Worm (Caenorhabditis elegans) whole organism, young adult: ENCODE results near the gene madf-9.

Experiments used
- B0035.1 ChIP-seq: sonication (generic microtip); optimal IDR thresholded peaks from 2 replicates; lab custom pipeline; 2016; ENCODE audit warnings: missing genetic modification characterization, mild to moderate bottlenecking, missing compliant biosample characterization, missing genotype, missing genetic modification reagents
- B0261.1 ChIP-seq: sonication (generic microtip); optimal IDR thresholded peaks from 2 replicates; lab custom pipeline; 2016; ENCODE audit warnings: mild to moderate bottlenecking, missing genetic modification characterization, moderate library complexity, missing compliant biosample characterization
- F10E7.11 ChIP-seq: sonication (generic microtip); optimal IDR thresholded peaks from 2 replicates; lab custom pipeline; 2017; ENCODE audit warnings: mild to moderate bottlenecking, missing genetic modification characterization, moderate library complexity, missing compliant biosample characterization
- F22D6.2 ChIP-seq: sonication (generic microtip); optimal IDR thresholded peaks from 2 replicates; lab custom pipeline; 2016; ENCODE audit warnings: mild to moderate bottlenecking, missing genetic modification characterization, missing compliant biosample characterization
- F49E8.2 ChIP-seq: sonication (generic microtip); optimal IDR thresholded peaks from 3 replicates; lab custom pipeline; 2017; ENCODE audit warnings: missing genetic modification characterization, mild to moderate bottlenecking, missing compliant biosample characterization, antibody characterized with exemption, moderate library complexity; ENCODE audit not compliant: insufficient read depth
- F57A8.1 ChIP-seq: fragments of 200-800 bp; sonication (Bioruptor generic); optimal IDR thresholded peaks from 2 replicates; lab custom pipeline; 2018; ENCODE audit warnings: mild to moderate bottlenecking, missing genetic modification characterization, moderate library complexity, missing compliant biosample characterization
- K11D2.4 ChIP-seq: fragments of 200-800 bp; sonication (Bioruptor generic); IDR thresholded peaks from 2 replicates; pipeline ENCODE4 v1.3.6; 2022; ENCODE audit warnings: missing genetic modification reagents, missing genetic modification characterization, missing compliant biosample characterization
- T07F8.4 ChIP-seq: sonication (generic microtip); optimal IDR thresholded peaks from 2 replicates; lab custom pipeline; 2016; ENCODE audit warnings: mild to moderate bottlenecking, missing genetic modification characterization, moderate library complexity, missing compliant biosample characterization
- Y53F4B.3 ChIP-seq: fragments of 200-800 bp; sonication (Bioruptor generic); IDR thresholded peaks from 2 replicates; pipeline ENCODE4 v1.3.6; 2022; ENCODE audit warnings: missing genetic modification reagents, missing genetic modification characterization, missing compliant biosample characterization
- Y56A3A.18 ChIP-seq: fragments of 200-800 bp; sonication (Bioruptor generic); IDR thresholded peaks from 2 replicates; pipeline ENCODE4 v1.3.6; 2022; ENCODE audit warnings: missing genetic modification reagents, missing genetic modification characterization, missing compliant biosample characterization
- aptf-2 ChIP-seq: fragments of 200-800 bp; sonication (Bioruptor generic); conservative IDR thresholded peaks from 2 replicates; pipeline ENCODE4 v1.3.6; 2022; ENCODE audit warnings: missing genetic modification reagents, missing genetic modification characterization, missing compliant biosample characterization
- cebp-1 ChIP-seq, 2 experiments: fragments of 200-800 bp in 1 of 2; sonication (Bioruptor generic) in 1 of 2; sonication (generic microtip) in 1 of 2; IDR thresholded peaks in 1 of 2; optimal IDR thresholded peaks in 1 of 2; 2 replicates each; pipeline versions ENCODE4 v1.3.6 to Lab custom; 2017 to 2022; ENCODE audit warnings: missing compliant biosample characterization in 2 of 2, missing genetic modification characterization in 2 of 2, mild to moderate bottlenecking in 1 of 2, missing genetic modification reagents in 1 of 2, moderate library complexity in 1 of 2
- ceh-100 ChIP-seq: fragments of 200-800 bp; sonication (Bioruptor generic); IDR thresholded peaks from 2 replicates; pipeline ENCODE4 v1.3.6; 2022; ENCODE audit warnings: missing genetic modification reagents, missing genetic modification characterization, missing compliant biosample characterization
- ceh-58 ChIP-seq: fragments of 200-800 bp; sonication (Bioruptor generic); IDR thresholded peaks from 2 replicates; pipeline ENCODE4 v1.3.6; 2022; ENCODE audit warnings: missing genetic modification characterization, missing compliant biosample characterization
- ceh-79 ChIP-seq: sonication (generic microtip); optimal IDR thresholded peaks from 2 replicates; lab custom pipeline; 2017; ENCODE audit warnings: mild to moderate bottlenecking, missing genetic modification characterization, missing compliant biosample characterization
- chd-7 ChIP-seq: sonication (generic microtip); optimal IDR thresholded peaks from 2 replicates; lab custom pipeline; 2016; ENCODE audit warnings: mild to moderate bottlenecking, missing genetic modification characterization, moderate library complexity, missing compliant biosample characterization
- dpff-1 ChIP-seq: sonication (generic microtip); optimal IDR thresholded peaks from 2 replicates; lab custom pipeline; 2017; ENCODE audit warnings: mild to moderate bottlenecking, missing genetic modification characterization, missing compliant biosample characterization
- dpl-1 ChIP-seq: fragments of 150-350 bp; optimal IDR thresholded peaks from 2 replicates; lab custom pipeline; 2014; ENCODE audit warnings: missing biosample characterization, missing genetic modification reagents, missing genetic modification characterization
- him-1 ChIP-seq: sonication (generic microtip); optimal IDR thresholded peaks from 2 replicates; lab custom pipeline; 2016; ENCODE audit warnings: missing genotype, missing genetic modification reagents, missing genetic modification characterization, missing compliant biosample characterization
- hlh-12 ChIP-seq: sonication (generic microtip); optimal IDR thresholded peaks from 2 replicates; lab custom pipeline; 2016; ENCODE audit warnings: missing genetic modification characterization, missing compliant biosample characterization
- lag-1 ChIP-seq: fragments of 200-800 bp; sonication (Bioruptor generic); IDR thresholded peaks from 2 replicates; pipeline ENCODE4 v1.3.6; 2022; ENCODE audit warnings: missing genetic modification reagents, missing genetic modification characterization, missing compliant biosample characterization
- lin-35 ChIP-seq, 3 experiments: fragments of 150-350 bp in 2 of 3; sonication (generic microtip) in 1 of 3; optimal IDR thresholded peaks; 2 replicates each; lab custom pipeline; 2014 to 2018; ENCODE audit warnings: missing biosample characterization in 3 of 3, missing genetic modification characterization in 3 of 3, missing genetic modification reagents in 3 of 3
- lin-40 ChIP-seq: sonication (generic microtip); optimal IDR thresholded peaks from 2 replicates; lab custom pipeline; 2016; ENCODE audit warnings: missing genetic modification characterization, mild to moderate bottlenecking, missing compliant biosample characterization, missing genotype, missing genetic modification reagents
- lsl-1 ChIP-seq: fragments of 200-800 bp; sonication (Bioruptor generic); optimal IDR thresholded peaks from 2 replicates; lab custom pipeline; 2018; ENCODE audit warnings: mild to moderate bottlenecking, missing genetic modification characterization, moderate library complexity, missing compliant biosample characterization
- madf-8 ChIP-seq: fragments of 200-800 bp; sonication (Bioruptor generic); conservative IDR thresholded peaks from 2 replicates; pipeline ENCODE4 v1.3.6; 2022; ENCODE audit warnings: missing genetic modification reagents, missing genetic modification characterization, missing compliant biosample characterization
- mel-28 ChIP-seq: sonication (generic microtip); optimal IDR thresholded peaks from 2 replicates; lab custom pipeline; 2016; ENCODE audit warnings: borderline replicate concordance, mild to moderate bottlenecking, missing genetic modification characterization, missing compliant biosample characterization
- mes-4 ChIP-seq: sonication (generic microtip); optimal IDR thresholded peaks from 2 replicates; lab custom pipeline; 2016; ENCODE audit warnings: missing genotype, missing genetic modification characterization, missing compliant biosample characterization
- mxl-1 ChIP-seq: sonication (generic microtip); optimal IDR thresholded peaks from 2 replicates; lab custom pipeline; 2016; ENCODE audit warnings: missing genetic modification characterization, missing compliant biosample characterization
- nfya-1 ChIP-seq: sonication (generic microtip); optimal IDR thresholded peaks from 2 replicates; lab custom pipeline; 2017; ENCODE audit warnings: antibody characterized with exemption, missing compliant biosample characterization, missing genetic modification characterization, borderline replicate concordance; ENCODE audit not compliant: insufficient read depth
- nhr-27 ChIP-seq: fragments of 200-800 bp; sonication (Bioruptor generic); optimal IDR thresholded peaks from 2 replicates; lab custom pipeline; 2018; ENCODE audit warnings: mild to moderate bottlenecking, missing genetic modification characterization, moderate library complexity, missing compliant biosample characterization
- nhr-90 ChIP-seq: sonication (generic microtip); optimal IDR thresholded peaks from 2 replicates; lab custom pipeline; 2016; ENCODE audit warnings: missing genotype, mild to moderate bottlenecking, missing genetic modification characterization, missing compliant biosample characterization
- rcor-1 ChIP-seq: fragments of 200-800 bp; sonication (Bioruptor generic); IDR thresholded peaks from 2 replicates; pipeline ENCODE4 v1.3.6; 2022; ENCODE audit warnings: missing genetic modification reagents, missing genetic modification characterization, missing compliant biosample characterization
- rpc-1 ChIP-seq, 2 experiments: fragments of 150-350 bp in 1 of 2; sonication (generic microtip) in 1 of 2; optimal IDR thresholded peaks; 2 replicates each; lab custom pipeline; 2014 to 2018; ENCODE audit warnings: missing biosample characterization in 1 of 2, missing genetic modification characterization in 1 of 2, missing genetic modification reagents in 1 of 2, missing genotype in 1 of 2
- sea-2 ChIP-seq: fragments of 200-800 bp; sonication (Bioruptor generic); IDR thresholded peaks from 2 replicates; pipeline ENCODE4 v1.3.6; 2022; ENCODE audit warnings: missing genetic modification characterization, missing compliant biosample characterization
- snpc-1.1 ChIP-seq: sonication (generic microtip); optimal IDR thresholded peaks from 2 replicates; lab custom pipeline; 2017; ENCODE audit warnings: missing genetic modification characterization, mild to moderate bottlenecking, missing compliant biosample characterization, antibody characterized with exemption, moderate library complexity, missing genotype, missing genetic modification reagents; ENCODE audit not compliant: insufficient read depth
- snpc-1.3 ChIP-seq: sonication (generic microtip); optimal IDR thresholded peaks from 2 replicates; lab custom pipeline; 2017; ENCODE audit warnings: missing genetic modification characterization, mild to moderate bottlenecking, missing compliant biosample characterization, antibody characterized with exemption, moderate library complexity, missing genotype, missing genetic modification reagents; ENCODE audit not compliant: insufficient read depth
- snpc-3.4 ChIP-seq: sonication (generic microtip); optimal IDR thresholded peaks from 2 replicates; lab custom pipeline; 2017; ENCODE audit warnings: missing genetic modification characterization, mild to moderate bottlenecking, missing compliant biosample characterization, antibody characterized with exemption, moderate library complexity, missing genotype, missing genetic modification reagents
- sptf-2 ChIP-seq: fragments of 200-800 bp; sonication (Bioruptor generic); optimal IDR thresholded peaks from 2 replicates; lab custom pipeline; 2018; ENCODE audit warnings: mild to moderate bottlenecking, missing genetic modification characterization, missing compliant biosample characterization
- tbx-9 ChIP-seq: sonication (generic microtip); optimal IDR thresholded peaks from 2 replicates; lab custom pipeline; 2016; ENCODE audit warnings: borderline replicate concordance, missing genetic modification characterization, inconsistent platforms, missing compliant biosample characterization
- tlf-1 ChIP-seq: fragments of 200-800 bp; sonication (Bioruptor generic); optimal IDR thresholded peaks from 2 replicates; lab custom pipeline; 2018; ENCODE audit warnings: mild to moderate bottlenecking, missing genetic modification characterization, missing compliant biosample characterization
- unc-130 ChIP-seq: sonication (generic microtip); optimal IDR thresholded peaks from 2 replicates; lab custom pipeline; 2016; ENCODE audit warnings: missing genetic modification reagents, missing genetic modification characterization, missing compliant biosample characterization
- xnd-1 ChIP-seq: sonication (generic microtip); optimal IDR thresholded peaks from 2 replicates; lab custom pipeline; 2016; ENCODE audit warnings: missing genotype, missing genetic modification reagents, missing genetic modification characterization, missing compliant biosample characterization
- ztf-18 ChIP-seq: sonication (generic microtip); optimal IDR thresholded peaks from 2 replicates; lab custom pipeline; 2016; ENCODE audit warnings: missing genotype, mild to moderate bottlenecking, missing genetic modification characterization, missing compliant biosample characterization
- ztf-22 ChIP-seq: fragments of 200-800 bp; sonication (Bioruptor generic); optimal IDR thresholded peaks from 2 replicates; lab custom pipeline; 2018; ENCODE audit warnings: mild to moderate bottlenecking, missing genetic modification characterization, moderate library complexity, missing compliant biosample characterization
- ztf-26 ChIP-seq: sonication (generic microtip); optimal IDR thresholded peaks from 2 replicates; lab custom pipeline; 2017; ENCODE audit warnings: missing genetic modification characterization, missing compliant biosample characterization
- ztf-3 ChIP-seq: fragments of 200-800 bp; sonication (Bioruptor generic); optimal IDR thresholded peaks from 2 replicates; lab custom pipeline; 2018; ENCODE audit warnings: mild to moderate bottlenecking, missing genetic modification characterization, missing compliant biosample characterization

madf-9 gene

ce11 chrIV:3636528-3637129 is at the start of gene madf-9:
TSS of gene madf-9 (plus strand) at chrIV:3637079.
- TF ChIP-seq mel-28 (tag; lab: Kevin White, UChicago): peak; percentile 57
- no peak for TF ChIP-seq chd-7 (tag; lab: Kevin White, UChicago)
- peak; percentile 15 for TF ChIP-seq sptf-2
- no peak for TF ChIP-seq mxl-1 (tag; lab: Kevin White, UChicago)
- TF ChIP-seq aptf-2: no peak
- no peak for TF ChIP-seq dpl-1 (GFP tag; lab: Kevin White, UChicago)
- no peak for TF ChIP-seq snpc-1.3
- TF ChIP-seq ztf-18 (tag; lab: Kevin White, UChicago): peak; percentile 23
- TF ChIP-seq tbx-9: no peak
- no peak for TF ChIP-seq dpff-1 (tag; lab: Kevin White, UChicago)
- TF ChIP-seq Y56A3A.18: no peak; the same call in 1 of the 2 replicates
- peak; percentile 12 for TF ChIP-seq B0035.1 (tag; lab: Kevin White, UChicago)
- peak; percentile 15 for TF ChIP-seq ceh-79 (tag; lab: Kevin White, UChicago)
- TF ChIP-seq F49E8.2 (tag; lab: Kevin White, UChicago): no peak
- no peak for TF ChIP-seq snpc-3.4 (tag; lab: Kevin White, UChicago)
- TF ChIP-seq xnd-1 (tag; lab: Kevin White, UChicago): no peak
- no peak for TF ChIP-seq mes-4
- TF ChIP-seq B0261.1 (tag; lab: Kevin White, UChicago): no peak
- no peak for TF ChIP-seq rpc-1 (optimal IDR thresholded peaks at IDR 0.05; lab: Kevin White, UChicago)
- TF ChIP-seq rpc-1 (tag; optimal IDR thresholded peaks at IDR 0.05; lab: Kevin White, UChicago): no peak
- no peak for TF ChIP-seq F10E7.11 (tag; lab: Kevin White, UChicago)
- TF ChIP-seq lsl-1 (GFP tag; lab: Kevin White, UChicago): no peak
- TF ChIP-seq ztf-22 (GFP tag; lab: Kevin White, UChicago): no peak
- TF ChIP-seq nhr-27 (tag; lab: Kevin White, UChicago): no peak
- peak; percentile 15; the same call in 1 of the 2 replicates for TF ChIP-seq ceh-100 (GFP tag; lab: Robert Waterston, UW)
- no peak for TF ChIP-seq lin-35 (GFP tag; optimal IDR thresholded peaks at IDR 0.05; lab: Kevin White, UChicago)
- TF ChIP-seq lin-40 (tag; lab: Kevin White, UChicago): peak; percentile 70
- no peak for TF ChIP-seq ztf-3
- peak; percentile 48; the same call in 1 of the 2 replicates for TF ChIP-seq K11D2.4 (GFP tag; lab: Robert Waterston, UW)
- no peak for TF ChIP-seq him-1
- TF ChIP-seq T07F8.4 (tag; lab: Kevin White, UChicago): no peak
- no peak for TF ChIP-seq hlh-12
- no peak for TF ChIP-seq ceh-58 (GFP tag; lab: Robert Waterston, UW)
- no peak for TF ChIP-seq snpc-1.1 (tag; lab: Kevin White, UChicago)
- TF ChIP-seq nfya-1 (tag; lab: Kevin White, UChicago): no peak
- TF ChIP-seq ztf-26: peak; percentile 47
- TF ChIP-seq lag-1 (GFP tag; lab: Robert Waterston, UW): no peak
- no peak for TF ChIP-seq tlf-1
- no peak for TF ChIP-seq F57A8.1 (GFP tag; lab: Kevin White, UChicago)
- TF ChIP-seq cebp-1 (GFP tag; IDR thresholded peaks at IDR 0.05; lab: Robert Waterston, UW): no peak
- TF ChIP-seq cebp-1 (tag; optimal IDR thresholded peaks at IDR 0.05; lab: Kevin White, UChicago): peak; percentile 83
- TF ChIP-seq rcor-1 (GFP tag; lab: Robert Waterston, UW): 0 out of 2 replicates have a peak, but pooled peaks have one; percentile 13
- TF ChIP-seq sea-2 (GFP tag; lab: Robert Waterston, UW): no peak
- no peak for TF ChIP-seq nhr-90 (tag; lab: Kevin White, UChicago)
- TF ChIP-seq madf-8 (GFP tag; lab: Robert Waterston, UW): no peak
- TF ChIP-seq F22D6.2 (tag; lab: Kevin White, UChicago): no peak
- no peak for TF ChIP-seq Y53F4B.3
- no peak for TF ChIP-seq unc-130 (GFP tag; lab: Kevin White, UChicago)
